Worm (Caenorhabditis elegans): ENCODE results near the gene M04D8.5.

M04D8.5 gene

DNA sequence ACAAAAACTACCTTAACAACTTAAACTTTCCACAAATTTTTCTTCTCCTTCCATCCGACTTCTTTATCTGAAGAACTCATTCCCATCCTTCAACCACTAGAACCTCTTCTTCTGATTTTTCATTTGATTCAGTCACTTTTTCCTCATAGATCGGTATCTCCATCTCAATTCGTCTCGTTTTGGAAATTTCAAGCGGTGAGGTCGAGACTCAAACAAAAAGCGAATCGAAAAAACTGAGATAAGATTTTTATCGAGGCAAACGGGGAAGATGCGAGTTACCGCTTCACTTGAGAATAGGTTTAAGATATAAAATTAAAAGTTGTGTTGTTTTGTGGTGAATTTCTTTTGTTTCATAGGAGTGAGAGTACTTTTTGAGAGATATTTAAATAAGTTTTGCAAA is 41.8 kb downstream of the M04D8.5 start:
- TF ChIP-seq ceh-13 (GFP tag; optimal IDR thresholded peaks at IDR 0.05) (no peak), tbx-11 (GFP tag; IDR thresholded peaks at IDR 0.05) (no peak), tbx-37 (GFP tag; conservative IDR thresholded peaks at IDR 0.05) (no peak), scrt-1 (GFP tag; IDR thresholded peaks at IDR 0.05) (no peak), hmg-4 (GFP tag; optimal IDR thresholded peaks at IDR 0.05) (no peak), sea-1 (GFP tag; conservative IDR thresholded peaks at IDR 0.05) (no peak), aly-1 (tag; optimal IDR thresholded peaks at IDR 0.05) (no peak), B0310.2 (tag; optimal IDR thresholded peaks at IDR 0.05) (no peak), ets-7 (tag; optimal IDR thresholded peaks at IDR 0.05) (no peak), F13C5.2 (tag; optimal IDR thresholded peaks at IDR 0.05) (no peak), ceh-36 (tag; optimal IDR thresholded peaks at IDR 0.05) (no peak), tra-4 (tag; optimal IDR thresholded peaks at IDR 0.05) (no peak), pes-1 (GFP tag; IDR thresholded peaks at IDR 0.05) (no peak), hnd-1 (tag; optimal IDR thresholded peaks at IDR 0.05) (no peak), hmbx-1 (tag; optimal IDR thresholded peaks at IDR 0.05) (no peak), flt-1 (GFP tag; IDR thresholded peaks at IDR 0.05) (no peak), ama-1 (optimal IDR thresholded peaks at IDR 0.05) (no peak)

- TF ChIP-seq pes-1 (GFP tag; IDR thresholded peaks at IDR 0.05) (no peak), tbx-37 (GFP tag; conservative IDR thresholded peaks at IDR 0.05) (no peak), hnd-1 (tag; optimal IDR thresholded peaks at IDR 0.05) (no peak), aly-1 (tag; optimal IDR thresholded peaks at IDR 0.05) (no peak), tra-4 (tag; optimal IDR thresholded peaks at IDR 0.05) (no peak), B0310.2 (tag; optimal IDR thresholded peaks at IDR 0.05) (no peak), hmg-4 (GFP tag; optimal IDR thresholded peaks at IDR 0.05) (no peak)
Observed at ce11 chrIII:9988352-9988751, 44.8 kb downstream of the M04D8.5 start, which contains the start of gene C05B5.1. Gene C05B5.1, minus strand, starts transcription at chrIII:9988452.

- TF ChIP-seq hnd-1 (tag; optimal IDR thresholded peaks at IDR 0.05) (no peak), flt-1 (GFP tag; IDR thresholded peaks at IDR 0.05) (no peak), scrt-1 (GFP tag; IDR thresholded peaks at IDR 0.05) (no peak), ama-1 (optimal IDR thresholded peaks at IDR 0.05) (no peak), ceh-13 (GFP tag; optimal IDR thresholded peaks at IDR 0.05) (no peak), B0310.2 (tag; optimal IDR thresholded peaks at IDR 0.05) (no peak), ceh-36 (tag; optimal IDR thresholded peaks at IDR 0.05) (no peak), hmg-4 (GFP tag; optimal IDR thresholded peaks at IDR 0.05) (no peak), aly-1 (tag; optimal IDR thresholded peaks at IDR 0.05) (no peak), tbx-37 (GFP tag; conservative IDR thresholded peaks at IDR 0.05) (no peak)
Observed at ce11 chrIII:9986827-9987429, 46.2 kb downstream of the M04D8.5 start, which contains the start of gene C05B5.12. Gene C05B5.12, plus strand, starts transcription at chrIII:9987379.

DNA sequence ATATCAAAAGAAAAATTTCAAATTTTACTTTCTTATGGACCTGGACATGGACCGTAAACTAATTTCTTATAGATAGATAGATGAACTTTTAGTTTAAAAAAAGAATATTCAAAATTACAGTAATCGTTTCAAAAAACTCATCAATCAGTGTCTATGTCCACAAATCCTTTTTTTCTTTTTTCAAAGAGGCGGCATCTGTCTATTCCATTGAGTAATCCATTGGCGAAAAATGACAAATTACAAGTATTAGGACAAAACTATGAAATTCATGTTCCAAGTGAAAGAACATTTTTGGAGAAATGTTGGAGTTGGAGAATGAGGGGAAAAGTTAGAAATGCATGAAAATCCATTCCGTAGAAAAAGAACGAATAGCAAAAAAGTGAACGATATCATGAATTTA is 47.6 kb downstream of the M04D8.5 start:
- no peak for TF ChIP-seq tbx-37 (GFP tag; conservative IDR thresholded peaks at IDR 0.05)
- TF ChIP-seq ets-7 (tag; optimal IDR thresholded peaks at IDR 0.05): no peak
- TF ChIP-seq sea-1 (GFP tag; conservative IDR thresholded peaks at IDR 0.05): no peak
- TF ChIP-seq hmbx-1 (tag; optimal IDR thresholded peaks at IDR 0.05): no peak

ce11 chrIII:9984604-9985003 is 48.5 kb downstream of the M04D8.5 start:
- TF ChIP-seq scrt-1 (GFP tag; IDR thresholded peaks at IDR 0.05): no peak
- no peak for TF ChIP-seq F13C5.2 (tag; optimal IDR thresholded peaks at IDR 0.05)
- TF ChIP-seq tra-4 (tag; optimal IDR thresholded peaks at IDR 0.05): no peak
- TF ChIP-seq tbx-11 (GFP tag; IDR thresholded peaks at IDR 0.05): no peak
- TF ChIP-seq hnd-1 (tag; optimal IDR thresholded peaks at IDR 0.05): no peak
- TF ChIP-seq ceh-36 (tag; optimal IDR thresholded peaks at IDR 0.05): no peak
- TF ChIP-seq pes-1 (GFP tag; IDR thresholded peaks at IDR 0.05): no peak
- no peak for TF ChIP-seq tbx-37 (GFP tag; conservative IDR thresholded peaks at IDR 0.05)
- TF ChIP-seq sea-1 (GFP tag; conservative IDR thresholded peaks at IDR 0.05): no peak
- TF ChIP-seq B0310.2 (tag; optimal IDR thresholded peaks at IDR 0.05): no peak
- no peak for TF ChIP-seq flt-1 (GFP tag; IDR thresholded peaks at IDR 0.05)
- no peak for TF ChIP-seq hmg-4 (GFP tag; optimal IDR thresholded peaks at IDR 0.05)
- no peak for TF ChIP-seq aly-1 (tag; optimal IDR thresholded peaks at IDR 0.05)
- no peak for TF ChIP-seq ets-7 (tag; optimal IDR thresholded peaks at IDR 0.05)
- no peak for TF ChIP-seq ceh-13 (GFP tag; optimal IDR thresholded peaks at IDR 0.05)
- TF ChIP-seq ama-1 (optimal IDR thresholded peaks at IDR 0.05): no peak
